Worm (Caenorhabditis elegans) whole organism, late embryonic: ENCODE results near the gene odr-8.

Experiments
- C08G9.2 ChIP-seq: sonication (generic microtip); optimal IDR thresholded peaks from 2 replicates; lab custom pipeline; 2016; ENCODE audit warnings: mild to moderate bottlenecking, missing genetic modification characterization, moderate library complexity, missing compliant biosample characterization
- F13H6.1 ChIP-seq: sonication (generic microtip); optimal IDR thresholded peaks from 2 replicates; lab custom pipeline; 2016; ENCODE audit warnings: missing genetic modification characterization, missing compliant biosample characterization
- Y22D7AL.16 ChIP-seq: sonication (generic microtip); optimal IDR thresholded peaks from 2 replicates; lab custom pipeline; 2016; ENCODE audit warnings: missing genetic modification characterization, missing compliant biosample characterization
- ama-1 ChIP-seq: fragments of 150-350 bp; optimal IDR thresholded peaks from 2 replicates; lab custom pipeline; 2014
- ceh-18 ChIP-seq: sonication (generic microtip); optimal IDR thresholded peaks from 2 replicates; lab custom pipeline; 2016; ENCODE audit warnings: missing genetic modification characterization, missing compliant biosample characterization
- ceh-22 ChIP-seq: sonication (generic microtip); optimal IDR thresholded peaks from 2 replicates; lab custom pipeline; 2017; ENCODE audit warnings: missing biosample characterization, missing genetic modification characterization
- ceh-30 ChIP-seq: fragments of 150-350 bp; optimal IDR thresholded peaks from 2 replicates; lab custom pipeline; 2014; ENCODE audit warnings: missing biosample characterization, missing genetic modification characterization
- ceh-31 ChIP-seq: sonication (generic microtip); optimal IDR thresholded peaks from 2 replicates; lab custom pipeline; 2016; ENCODE audit warnings: missing genetic modification characterization, missing compliant biosample characterization
- ceh-34 ChIP-seq: sonication (generic microtip); optimal IDR thresholded peaks from 2 replicates; lab custom pipeline; 2016; ENCODE audit warnings: mild to moderate bottlenecking, missing genetic modification characterization, missing compliant biosample characterization
- ceh-45 ChIP-seq: fragments of 200-800 bp; sonication (Bioruptor generic); IDR thresholded peaks from 2 replicates; pipeline ENCODE4 v1.3.6; 2022; ENCODE audit warnings: missing genetic modification reagents, missing genetic modification characterization, missing compliant biosample characterization
- ceh-48 ChIP-seq: sonication (generic microtip); optimal IDR thresholded peaks from 2 replicates; lab custom pipeline; 2016; ENCODE audit warnings: missing genetic modification characterization, inconsistent platforms, missing compliant biosample characterization
- che-1 ChIP-seq: sonication (generic microtip); optimal IDR thresholded peaks from 2 replicates; lab custom pipeline; 2016; ENCODE audit warnings: mild to moderate bottlenecking, missing genetic modification characterization, missing compliant biosample characterization
- dmd-4 ChIP-seq: sonication (generic microtip); optimal IDR thresholded peaks from 2 replicates; lab custom pipeline; 2016; ENCODE audit warnings: borderline replicate concordance, missing genetic modification characterization, missing compliant biosample characterization
- elt-2 ChIP-seq: sonication (generic microtip); optimal IDR thresholded peaks from 2 replicates; lab custom pipeline; 2016; ENCODE audit warnings: missing genetic modification reagents, missing genetic modification characterization, missing compliant biosample characterization
- eyg-1 ChIP-seq: sonication (generic microtip); optimal IDR thresholded peaks from 2 replicates; lab custom pipeline; 2016; ENCODE audit warnings: missing genotype, missing genetic modification characterization, missing compliant biosample characterization
- fkh-10 ChIP-seq: fragments of 150-350 bp; optimal IDR thresholded peaks from 2 replicates; lab custom pipeline; 2014; ENCODE audit warnings: missing biosample characterization, missing genetic modification reagents, missing genetic modification characterization
- fkh-6 ChIP-seq: sonication (generic microtip); optimal IDR thresholded peaks from 2 replicates; lab custom pipeline; 2016; ENCODE audit warnings: missing genetic modification characterization, missing compliant biosample characterization
- hlh-6 ChIP-seq: sonication (generic microtip); optimal IDR thresholded peaks from 2 replicates; lab custom pipeline; 2016; ENCODE audit warnings: missing genotype, missing genetic modification characterization, missing compliant biosample characterization
- lim-6 ChIP-seq: sonication (generic microtip); optimal IDR thresholded peaks from 2 replicates; lab custom pipeline; 2016; ENCODE audit warnings: missing genetic modification characterization, missing compliant biosample characterization
- lin-11 ChIP-seq: fragments of 200-800 bp; sonication (Bioruptor generic); optimal IDR thresholded peaks from 2 replicates; lab custom pipeline; 2018; ENCODE audit warnings: mild to moderate bottlenecking, missing genetic modification characterization, missing compliant biosample characterization
- nhr-11 ChIP-seq: fragments of 150-350 bp; optimal IDR thresholded peaks from 2 replicates; lab custom pipeline; 2014; ENCODE audit warnings: missing biosample characterization, missing genetic modification characterization
- nhr-232 ChIP-seq: sonication (generic microtip); optimal IDR thresholded peaks from 2 replicates; lab custom pipeline; 2016; ENCODE audit warnings: missing genetic modification characterization, missing compliant biosample characterization
- npax-4 ChIP-seq: sonication (generic microtip); optimal IDR thresholded peaks from 2 replicates; lab custom pipeline; 2016; ENCODE audit warnings: missing genetic modification characterization, missing compliant biosample characterization
- pag-3 ChIP-seq: sonication (generic microtip); optimal IDR thresholded peaks from 2 replicates; lab custom pipeline; 2016; ENCODE audit warnings: missing compliant biosample characterization, missing genetic modification characterization, borderline replicate concordance
- pat-9 ChIP-seq: fragments of 200-800 bp; sonication (Bioruptor generic); optimal IDR thresholded peaks from 2 replicates; lab custom pipeline; 2018; ENCODE audit warnings: mild to moderate bottlenecking, missing genetic modification characterization, moderate library complexity, missing compliant biosample characterization
- pha-2 ChIP-seq: sonication (generic microtip); optimal IDR thresholded peaks from 2 replicates; lab custom pipeline; 2017; ENCODE audit warnings: mild to moderate bottlenecking, missing genetic modification characterization, missing compliant biosample characterization
- pqm-1 ChIP-seq: sonication (generic microtip); optimal IDR thresholded peaks from 2 replicates; lab custom pipeline; 2016; ENCODE audit warnings: missing genetic modification characterization, missing compliant biosample characterization
- ref-2 ChIP-seq: sonication (generic microtip); optimal IDR thresholded peaks from 2 replicates; lab custom pipeline; 2016; ENCODE audit warnings: missing genetic modification characterization, missing compliant biosample characterization
- rnt-1 ChIP-seq: sonication (generic microtip); optimal IDR thresholded peaks from 2 replicates; lab custom pipeline; 2016; ENCODE audit warnings: missing genetic modification characterization, missing compliant biosample characterization
- syd-9 ChIP-seq: sonication (generic microtip); optimal IDR thresholded peaks from 2 replicates; lab custom pipeline; 2016; ENCODE audit warnings: mild to moderate bottlenecking, missing genetic modification characterization, moderate library complexity, missing compliant biosample characterization
- tbx-2 ChIP-seq: sonication (generic microtip); optimal IDR thresholded peaks from 2 replicates; lab custom pipeline; 2016; ENCODE audit warnings: missing genetic modification characterization, missing compliant biosample characterization
- tbx-7 ChIP-seq: sonication (generic microtip); optimal IDR thresholded peaks from 2 replicates; lab custom pipeline; 2016; ENCODE audit warnings: missing genotype, missing genetic modification characterization, missing compliant biosample characterization
- ttx-3 ChIP-seq: sonication (generic microtip); optimal IDR thresholded peaks from 2 replicates; lab custom pipeline; 2016; ENCODE audit warnings: missing genetic modification reagents, missing genetic modification characterization, missing compliant biosample characterization
- unc-3 ChIP-seq, 2 experiments: fragments of 200-800 bp in 1 of 2; sonication (Bioruptor generic) in 1 of 2; sonication (generic microtip) in 1 of 2; conservative IDR thresholded peaks in 1 of 2; optimal IDR thresholded peaks in 1 of 2; 2 replicates each; pipeline versions ENCODE4 v1.3.6 to Lab custom; 2016 to 2022; ENCODE audit warnings: missing compliant biosample characterization in 2 of 2, missing genetic modification characterization in 2 of 2, missing genetic modification reagents in 1 of 2
- unc-42 ChIP-seq: sonication (generic microtip); optimal IDR thresholded peaks from 2 replicates; lab custom pipeline; 2016; ENCODE audit warnings: missing genotype, missing genetic modification characterization, missing compliant biosample characterization
- unc-55 ChIP-seq: sonication (generic microtip); optimal IDR thresholded peaks from 2 replicates; lab custom pipeline; 2017; ENCODE audit warnings: missing biosample characterization, missing genetic modification reagents, missing genetic modification characterization
- zip-5 ChIP-seq: sonication (generic microtip); optimal IDR thresholded peaks from 2 replicates; lab custom pipeline; 2016; ENCODE audit warnings: missing genetic modification characterization, missing compliant biosample characterization
- ztf-16 ChIP-seq: sonication (generic microtip); optimal IDR thresholded peaks from 2 replicates; lab custom pipeline; 2017; ENCODE audit warnings: missing genetic modification characterization, missing compliant biosample characterization

The odr-8 gene

DNA sequence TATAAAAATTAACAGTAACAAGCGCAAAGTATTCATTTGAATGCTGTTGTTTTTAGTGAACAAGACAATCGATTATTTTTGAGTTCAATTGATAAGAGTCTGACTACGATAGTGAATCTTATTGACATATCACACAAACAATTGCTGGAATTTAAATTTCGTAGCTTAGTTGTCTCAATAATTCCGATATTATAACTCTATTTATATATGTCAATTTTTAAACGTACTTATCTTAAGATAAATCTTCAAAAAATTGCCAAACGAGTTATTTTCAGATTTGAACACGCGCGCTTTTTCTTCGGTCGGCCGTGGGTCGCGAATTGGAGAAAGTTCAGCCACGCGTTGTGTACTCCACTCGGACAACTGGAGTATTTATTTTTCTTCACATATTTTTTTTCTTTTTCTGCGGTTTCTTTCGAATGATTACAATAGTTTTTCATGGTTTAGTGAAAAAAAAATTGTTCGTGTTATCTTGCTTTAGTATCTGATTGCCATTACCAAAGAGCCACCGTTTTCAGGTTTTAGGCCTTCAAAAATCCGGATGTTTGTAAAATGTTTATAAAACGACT is 49.3 kb upstream of the odr-8 start, which contains the start of the genes cest-5.1 and C01B10.9 (continued):
- TF ChIP-seq hlh-6 (no peak), lim-6 (tag; lab: Kevin White, UChicago) (peak; percentile 33), ref-2 (tag; lab: Kevin White, UChicago) (no peak), pag-3 (tag; lab: Kevin White, UChicago) (no peak), rnt-1 (tag; lab: Kevin White, UChicago) (peak; percentile 52), ceh-18 (no peak), dmd-4 (no peak), zip-5 (tag; lab: Kevin White, UChicago) (peak; percentile 74), lin-11 (tag; lab: Kevin White, UChicago) (no peak), F13H6.1 (peak; percentile 58), eyg-1 (tag; lab: Kevin White, UChicago) (peak; percentile 17), npax-4 (tag; lab: Kevin White, UChicago) (no peak), ztf-16 (tag; lab: Kevin White, UChicago) (no peak), ama-1 (lab: Kevin White, UChicago) (no peak), unc-42 (tag; lab: Kevin White, UChicago) (peak; percentile 56), pha-2 (tag; lab: Kevin White, UChicago) (peak; percentile 6), nhr-232 (tag; lab: Kevin White, UChicago) (no peak), fkh-6 (tag; lab: Kevin White, UChicago) (peak; percentile 49), pat-9 (no peak), fkh-10 (GFP tag; lab: Kevin White, UChicago) (no peak), ceh-31 (peak; percentile 95), nhr-11 (tag; lab: Kevin White, UChicago) (no peak)
- TF ChIP-seq, all 69 proteins: peak for 24

DNA sequence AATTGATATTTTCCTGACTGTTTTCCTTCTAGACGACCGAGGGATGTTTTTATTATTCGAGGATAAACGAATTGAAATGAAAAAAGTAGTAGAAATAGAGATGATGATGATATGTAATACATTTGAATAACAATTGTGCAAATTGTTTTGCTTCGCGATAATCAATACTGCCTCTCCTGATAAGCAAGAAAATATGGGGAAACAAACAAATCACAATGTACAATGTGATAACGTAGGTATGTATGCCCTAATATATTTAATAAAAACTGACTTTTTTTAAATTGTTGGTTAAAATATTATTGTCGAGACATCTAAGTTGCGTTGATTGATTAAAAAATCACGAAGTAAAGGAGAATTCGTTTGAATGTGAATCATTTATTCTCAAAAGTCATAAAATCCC is 45.3 kb upstream of the odr-8 start, which contains the start of gene cest-5.2:
Gene cest-5.2, minus strand, starts transcription at position 128 of the 400 bp plus-strand sequence.
- no peak for TF ChIP-seq ceh-48 (tag; lab: Kevin White, UChicago)
- TF ChIP-seq elt-2 (tag; lab: Kevin White, UChicago), result peak; percentile 73

DNA sequence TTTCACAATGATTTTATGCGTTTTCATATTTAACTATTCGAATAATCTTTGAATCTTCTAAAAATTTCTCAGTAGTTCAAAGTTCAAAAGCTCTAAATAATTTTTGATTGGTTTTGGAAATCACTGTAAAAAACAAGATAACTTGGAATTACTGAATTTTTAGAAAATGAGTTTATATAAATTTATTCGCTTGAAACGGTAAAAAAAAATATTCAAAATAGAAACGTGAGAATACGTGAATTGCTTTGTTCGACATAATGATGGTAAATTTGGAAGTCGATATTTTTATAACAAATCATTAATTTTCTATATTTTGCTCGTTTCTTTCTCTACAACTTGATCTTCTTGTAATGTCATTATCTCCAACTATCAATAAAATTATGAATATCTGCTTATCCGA is 40.9 kb upstream of the odr-8 start, which contains the start of gene C01B10.44:
Gene C01B10.44, plus strand, starts transcription at position 301 of the 400 bp plus-strand sequence.
- no peak for TF ChIP-seq tbx-7
- no peak for TF ChIP-seq ceh-45
- no peak for TF ChIP-seq unc-3 (GFP tag; conservative IDR thresholded peaks at IDR 0.05; lab: Robert Waterston, UW)
- TF ChIP-seq unc-3 (tag; optimal IDR thresholded peaks at IDR 0.05; lab: Kevin White, UChicago), result no peak
- no peak for TF ChIP-seq pat-9
- no peak for TF ChIP-seq C08G9.2 (tag; lab: Kevin White, UChicago)
- TF ChIP-seq ceh-22, result no peak
- TF ChIP-seq tbx-2, result no peak
- no peak for TF ChIP-seq syd-9 (tag; lab: Kevin White, UChicago)
- no peak for TF ChIP-seq unc-55 (GFP tag; lab: Kevin White, UChicago)
- TF ChIP-seq pha-2 (tag; lab: Kevin White, UChicago), result no peak
- TF ChIP-seq ceh-30 (tag; lab: Kevin White, UChicago), result no peak
- TF ChIP-seq ama-1 (lab: Kevin White, UChicago), result no peak
- TF ChIP-seq ttx-3 (tag; lab: Kevin White, UChicago), result no peak
- TF ChIP-seq lim-6 (tag; lab: Kevin White, UChicago), result no peak
- TF ChIP-seq Y22D7AL.16 (tag; lab: Kevin White, UChicago), result no peak
- TF ChIP-seq ceh-34 (tag; lab: Kevin White, UChicago), result no peak
- TF ChIP-seq che-1, result no peak
- no peak for TF ChIP-seq pqm-1 (tag; lab: Kevin White, UChicago)

DNA sequence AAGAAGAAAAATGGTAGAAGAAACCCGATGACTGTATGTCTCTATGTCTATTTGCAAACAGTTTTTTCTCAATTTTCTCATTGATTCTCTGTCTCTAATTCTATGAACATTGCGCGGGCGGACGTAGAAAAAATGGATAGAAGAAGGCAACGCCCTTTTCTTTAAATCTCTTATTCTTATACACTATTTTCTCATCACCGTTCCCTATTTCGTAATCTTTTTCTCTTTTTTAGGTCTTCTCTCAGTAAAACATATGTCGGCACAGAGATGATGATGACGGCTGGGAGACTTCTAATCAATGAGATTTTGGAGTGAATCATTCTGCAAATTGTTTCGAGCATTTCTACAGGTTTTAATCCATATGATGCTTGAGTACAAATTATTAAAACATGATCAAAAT is 39.6 kb upstream of the odr-8 start:
- TF ChIP-seq ceh-45, result no peak
- no peak for TF ChIP-seq tbx-2
